Worm (Caenorhabditis elegans) whole organism, L3 larva: ENCODE results near the gene gpb-1.

Experiments used
- R02D3.7 ChIP-seq: fragments of 150-350 bp; optimal IDR thresholded peaks from 2 replicates; lab custom pipeline; 2014; ENCODE audit warnings: missing biosample characterization, missing genetic modification characterization
- ZK546.5 ChIP-seq: sonication (generic microtip); optimal IDR thresholded peaks from 2 replicates; lab custom pipeline; 2017; ENCODE audit warnings: missing biosample characterization, missing genetic modification characterization
- ceh-16 ChIP-seq: sonication (generic microtip); optimal IDR thresholded peaks from 2 replicates; lab custom pipeline; 2017; ENCODE audit warnings: missing biosample characterization, missing genetic modification characterization
- ceh-28 ChIP-seq: fragments of 150-350 bp; optimal IDR thresholded peaks from 2 replicates; lab custom pipeline; 2014; ENCODE audit warnings: missing biosample characterization, missing genetic modification reagents, missing genetic modification characterization
- ceh-82 ChIP-seq: fragments of 150-350 bp; optimal IDR thresholded peaks from 2 replicates; lab custom pipeline; 2014; ENCODE audit warnings: missing biosample characterization, missing genetic modification characterization
- daf-12 ChIP-seq: fragments of 150-350 bp; optimal IDR thresholded peaks from 2 replicates; lab custom pipeline; 2014; ENCODE audit warnings: missing biosample characterization, missing genetic modification reagents, missing genetic modification characterization
- egl-27 ChIP-seq: sonication (generic microtip); optimal IDR thresholded peaks from 4 replicates; lab custom pipeline; 2017; ENCODE audit warnings: missing biosample characterization, missing genetic modification reagents, missing genetic modification characterization
- egl-5 ChIP-seq: fragments of 150-350 bp; optimal IDR thresholded peaks from 2 replicates; lab custom pipeline; 2017; ENCODE audit warnings: missing biosample characterization, missing genetic modification reagents, missing genetic modification characterization, inconsistent platforms
- elt-1 ChIP-seq: fragments of 150-350 bp; optimal IDR thresholded peaks from 2 replicates; lab custom pipeline; 2014; ENCODE audit warnings: missing biosample characterization, missing genetic modification characterization
- elt-2 ChIP-seq: sonication (generic microtip); optimal IDR thresholded peaks from 2 replicates; lab custom pipeline; 2016; ENCODE audit warnings: missing genetic modification reagents, mild to moderate bottlenecking, missing genetic modification characterization, missing compliant biosample characterization
- elt-3 ChIP-seq, 3 experiments: fragments of 150-350 bp in 1 of 3; sonication (generic microtip) in 2 of 3; optimal IDR thresholded peaks; 2 replicates in 2 of 3; 4 replicates in 1 of 3; lab custom pipeline; 2014 to 2017; ENCODE audit warnings: missing biosample characterization in 3 of 3, missing genetic modification characterization in 3 of 3
- eor-1 ChIP-seq, 2 experiments: fragments of 150-350 bp; optimal IDR thresholded peaks; 2 replicates each; lab custom pipeline; 2014 to 2018; ENCODE audit warnings: missing biosample characterization in 2 of 2, missing genetic modification characterization in 2 of 2
- fkh-2 ChIP-seq: fragments of 150-350 bp; optimal IDR thresholded peaks from 2 replicates; lab custom pipeline; 2014; ENCODE audit warnings: missing biosample characterization, missing genetic modification reagents, missing genetic modification characterization
- fos-1 ChIP-seq: fragments of 150-350 bp; optimal IDR thresholded peaks from 2 replicates; lab custom pipeline; 2014; ENCODE audit warnings: missing biosample characterization, missing genetic modification characterization
- hmg-11 ChIP-seq: sonication (generic microtip); optimal IDR thresholded peaks from 2 replicates; lab custom pipeline; 2016; ENCODE audit warnings: missing genetic modification characterization, missing compliant biosample characterization
- lin-15B ChIP-seq: fragments of 150-350 bp; optimal IDR thresholded peaks from 2 replicates; lab custom pipeline; 2014; ENCODE audit warnings: missing biosample characterization, missing genetic modification characterization
- lin-39 ChIP-seq: fragments of 150-350 bp; optimal IDR thresholded peaks from 2 replicates; lab custom pipeline; 2018; ENCODE audit warnings: missing biosample characterization, missing genetic modification reagents, missing genetic modification characterization
- lsy-12 ChIP-seq: sonication (generic microtip); optimal IDR thresholded peaks from 2 replicates; lab custom pipeline; 2016; ENCODE audit warnings: mild to moderate bottlenecking, missing genetic modification characterization, missing compliant biosample characterization
- mdl-1 ChIP-seq: fragments of 150-350 bp; optimal IDR thresholded peaks from 2 replicates; lab custom pipeline; 2014; ENCODE audit warnings: missing biosample characterization, missing genetic modification characterization
- mml-1 ChIP-seq: fragments of 150-350 bp; sonication (generic microtip); optimal IDR thresholded peaks from 3 replicates; lab custom pipeline; 2014; ENCODE audit warnings: missing biosample characterization, missing genetic modification characterization
- nfya-1 ChIP-seq: sonication (generic microtip); optimal IDR thresholded peaks from 2 replicates; lab custom pipeline; 2017; ENCODE audit warnings: missing genetic modification characterization, mild to moderate bottlenecking, missing compliant biosample characterization, antibody characterized with exemption, moderate library complexity; ENCODE audit not compliant: insufficient read depth
- nhr-11 ChIP-seq: fragments of 150-350 bp; optimal IDR thresholded peaks from 2 replicates; lab custom pipeline; 2014; ENCODE audit warnings: missing biosample characterization, missing genetic modification characterization
- nhr-12 ChIP-seq: fragments of 150-350 bp; optimal IDR thresholded peaks from 2 replicates; lab custom pipeline; 2014; ENCODE audit warnings: missing biosample characterization, missing genetic modification characterization
- nhr-237 ChIP-seq: fragments of 150-350 bp; optimal IDR thresholded peaks from 2 replicates; lab custom pipeline; 2014; ENCODE audit warnings: missing biosample characterization, missing genetic modification characterization
- nhr-28 ChIP-seq: fragments of 150-350 bp; optimal IDR thresholded peaks from 2 replicates; lab custom pipeline; 2014; ENCODE audit warnings: missing biosample characterization, missing genetic modification characterization
- nhr-43 ChIP-seq: sonication (generic microtip); optimal IDR thresholded peaks from 2 replicates; lab custom pipeline; 2016; ENCODE audit warnings: mild to moderate bottlenecking, missing genetic modification characterization, missing compliant biosample characterization; ENCODE audit not compliant: poor library complexity, severe bottlenecking
- nhr-67 ChIP-seq: fragments of 150-350 bp; optimal IDR thresholded peaks from 2 replicates; lab custom pipeline; 2014; ENCODE audit warnings: missing biosample characterization, missing genetic modification characterization
- pha-4 ChIP-seq: fragments of 150-350 bp; optimal IDR thresholded peaks from 2 replicates; lab custom pipeline; 2014; ENCODE audit warnings: missing biosample characterization, missing genetic modification reagents, missing genetic modification characterization
- pqm-1 ChIP-seq: fragments of 150-350 bp; optimal IDR thresholded peaks from 2 replicates; lab custom pipeline; 2017; ENCODE audit warnings: missing biosample characterization, missing genetic modification characterization, inconsistent platforms
- sea-2 ChIP-seq: fragments of 150-350 bp; sonication (generic microtip); optimal IDR thresholded peaks from 4 replicates; lab custom pipeline; 2014; ENCODE audit warnings: missing biosample characterization, missing genetic modification reagents, missing genetic modification characterization
- skn-1 ChIP-seq: fragments of 150-350 bp; optimal IDR thresholded peaks from 2 replicates; lab custom pipeline; 2014; ENCODE audit warnings: missing biosample characterization, missing genetic modification characterization
- snpc-4 ChIP-seq: fragments of 150-350 bp; optimal IDR thresholded peaks from 2 replicates; lab custom pipeline; 2014; ENCODE audit warnings: missing biosample characterization, missing genetic modification characterization
- tbx-2 ChIP-seq: sonication (generic microtip); optimal IDR thresholded peaks from 2 replicates; lab custom pipeline; 2016; ENCODE audit warnings: mild to moderate bottlenecking, missing genetic modification characterization, missing compliant biosample characterization
- zag-1 ChIP-seq: fragments of 150-350 bp; optimal IDR thresholded peaks from 2 replicates; lab custom pipeline; 2014; ENCODE audit warnings: missing biosample characterization, missing genetic modification characterization
- ztf-4 ChIP-seq: fragments of 150-350 bp; optimal IDR thresholded peaks from 2 replicates; lab custom pipeline; 2014; ENCODE audit warnings: missing biosample characterization, missing genetic modification characterization

The gpb-1 gene

DNA sequence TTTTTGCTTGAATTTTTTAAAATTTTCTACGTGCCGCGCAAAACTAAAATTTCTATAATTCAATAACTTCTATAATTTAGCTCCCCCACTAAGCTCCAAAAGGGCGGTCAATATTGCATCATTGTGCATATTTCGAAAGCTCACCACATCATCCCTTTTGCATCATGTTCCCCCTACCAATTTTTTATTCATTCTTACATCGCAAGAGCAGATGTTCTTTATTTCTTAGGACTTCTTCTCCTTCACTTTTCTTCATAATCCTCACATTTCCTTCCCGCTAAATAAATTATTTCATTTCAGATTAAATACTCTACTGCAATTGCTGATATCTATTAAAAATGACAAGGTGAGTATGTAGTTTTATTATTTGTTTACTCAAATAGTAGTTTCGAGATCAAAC, 24.5 kb downstream of the gpb-1 start, which contains the start of gene ldh-1:
ldh-1 (plus strand) TSS at position 301 of the 400 bp plus-strand sequence.
- TF ChIP-seq egl-5 (tag; lab: Kevin White, UChicago) (no peak), nfya-1 (tag; lab: Kevin White, UChicago) (no peak)

DNA sequence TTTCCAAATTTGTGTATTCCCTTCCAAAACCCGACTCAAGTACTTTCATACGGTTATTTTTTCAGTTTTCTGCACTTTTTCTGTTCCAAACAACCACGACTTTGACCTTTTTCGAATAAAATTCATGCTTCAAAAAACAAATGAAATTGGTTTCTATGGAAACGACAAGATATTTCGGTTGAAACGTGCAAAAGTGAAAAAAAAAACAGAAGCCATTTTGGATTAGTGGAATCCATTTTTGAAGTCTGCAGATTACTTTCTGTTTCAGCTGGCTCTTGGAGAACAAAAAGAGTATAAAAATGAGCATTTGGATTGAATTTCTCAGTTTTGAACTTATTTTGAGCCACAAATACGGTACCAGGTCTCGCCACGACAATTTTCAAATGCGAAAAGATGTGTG, 26.2 kb downstream of the gpb-1 start:
- TF ChIP-seq lin-39 (tag; lab: Kevin White, UChicago) (no peak), zag-1 (tag; lab: Kevin White, UChicago) (no peak), nhr-12 (tag; lab: Kevin White, UChicago) (no peak), ceh-28 (no peak), pha-4 (no peak), skn-1 (tag; lab: Kevin White, UChicago) (no peak), lsy-12 (tag; lab: Kevin White, UChicago) (no peak), fkh-2 (no peak), nhr-237 (tag; lab: Kevin White, UChicago) (no peak), ceh-16 (tag; lab: Kevin White, UChicago) (no peak), nhr-67 (tag; lab: Kevin White, UChicago) (no peak), egl-27 (tag; lab: Kevin White, UChicago) (no peak), ceh-82 (tag; lab: Kevin White, UChicago) (no peak), ztf-4 (tag; lab: Kevin White, UChicago) (no peak), tbx-2 (tag; lab: Kevin White, UChicago) (no peak), hmg-11 (no peak), nhr-28 (tag; lab: Kevin White, UChicago) (no peak), nhr-43 (tag; lab: Kevin White, UChicago) (no peak), pqm-1 (tag; lab: Kevin White, UChicago) (no peak)

DNA sequence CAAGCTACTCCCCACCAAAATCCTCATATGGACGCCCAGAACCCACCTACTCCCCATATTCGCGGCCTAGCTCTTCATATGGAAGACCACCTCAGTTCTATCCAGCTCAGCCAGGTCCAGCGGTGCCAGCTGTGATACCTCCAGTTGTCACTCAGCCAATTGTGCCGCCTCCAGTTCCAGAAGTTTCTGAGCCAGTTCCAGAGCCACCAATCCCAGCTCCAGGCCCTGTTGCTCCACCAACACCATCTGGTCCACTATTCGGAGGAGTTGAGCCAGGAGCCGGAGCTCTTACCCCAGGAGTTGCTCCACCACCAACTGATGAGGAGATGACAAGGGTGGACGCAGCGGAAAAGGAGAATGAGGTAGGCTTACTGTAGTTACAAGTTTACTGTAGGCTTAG, 26.8 kb downstream of the gpb-1 start:
- TF ChIP-seq eor-1 (tag; optimal IDR thresholded peaks at IDR 0.05; lab: Kevin White, UChicago) (no peak), fos-1 (tag; lab: Kevin White, UChicago) (no peak), ceh-28 (no peak), mml-1 (tag; lab: Kevin White, UChicago) (no peak), nhr-28 (tag; lab: Kevin White, UChicago) (no peak), ZK546.5 (tag; lab: Kevin White, UChicago) (no peak), tbx-2 (tag; lab: Kevin White, UChicago) (no peak), sea-2 (GFP tag; lab: Kevin White, UChicago) (no peak), nfya-1 (tag; lab: Kevin White, UChicago) (no peak), mdl-1 (tag; lab: Kevin White, UChicago) (no peak), snpc-4 (tag; lab: Kevin White, UChicago) (no peak), ceh-82 (tag; lab: Kevin White, UChicago) (no peak)

DNA sequence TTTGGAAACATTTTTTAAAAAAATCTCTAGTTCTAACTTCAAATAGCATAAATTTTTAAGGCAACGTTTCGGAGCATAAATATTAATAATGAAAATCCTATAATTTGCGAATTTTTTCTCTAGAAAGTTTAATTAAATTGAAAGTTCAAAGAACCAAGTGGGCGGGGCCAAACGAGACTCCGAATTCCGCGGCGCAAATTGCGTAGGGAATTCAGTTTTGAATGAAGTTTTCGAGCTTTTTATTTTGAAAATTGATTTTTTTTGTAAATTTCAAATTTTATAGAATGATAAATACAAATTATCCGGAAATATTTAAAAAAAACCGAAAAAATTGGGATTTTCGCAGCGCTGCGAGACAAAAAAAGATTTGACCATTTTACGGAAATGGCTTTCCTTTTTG, 27.6 kb downstream of the gpb-1 start:
- TF ChIP-seq egl-5 (tag; lab: Kevin White, UChicago), result no peak
- TF ChIP-seq lin-39 (tag; lab: Kevin White, UChicago), result no peak
- no peak for TF ChIP-seq elt-1 (tag; lab: Kevin White, UChicago)
- TF ChIP-seq R02D3.7, result no peak
- no peak for TF ChIP-seq lin-15B

DNA sequence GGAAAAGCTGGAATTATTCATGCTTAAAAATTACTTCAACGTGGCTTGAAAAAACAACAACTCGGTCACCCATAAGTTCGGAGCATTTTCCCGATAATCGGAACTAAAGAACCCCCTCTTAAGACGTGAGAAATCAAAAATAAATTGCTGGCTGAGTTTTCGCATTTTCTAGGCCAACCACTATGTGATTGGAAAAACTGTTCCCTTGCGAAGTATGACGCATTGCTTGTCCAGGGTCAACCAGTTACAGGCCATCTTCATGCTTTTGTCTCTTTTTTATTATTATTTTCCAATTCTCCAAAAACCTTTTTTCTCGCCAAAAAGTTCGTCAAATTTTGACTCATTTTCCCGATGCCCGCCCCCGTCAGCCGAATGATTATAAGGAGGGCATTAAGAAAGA, 28.3 kb downstream of the gpb-1 start, which contains the start of gene F13D12.3:
F13D12.3 (plus strand) TSS at position 301 of the 400 bp plus-strand sequence.
- TF ChIP-seq ZK546.5 (tag; lab: Kevin White, UChicago) (no peak), nhr-28 (tag; lab: Kevin White, UChicago) (no peak), lin-39 (tag; lab: Kevin White, UChicago) (no peak), tbx-2 (tag; lab: Kevin White, UChicago) (no peak), daf-12 (tag; lab: Kevin White, UChicago) (no peak), eor-1 (tag; optimal IDR thresholded peaks at IDR 0.05; lab: Kevin White, UChicago) (no peak), nhr-11 (tag; lab: Kevin White, UChicago) (no peak), elt-3 (tag; optimal IDR thresholded peaks at IDR 0.05; lab: Kevin White, UChicago) (no peak), elt-2 (no peak), nhr-67 (tag; lab: Kevin White, UChicago) (no peak)
